Fruit fly (Drosophila melanogaster) whole organism, prepupa: ENCODE measurements around the gene RhoGAP100F.

Experiments used
- CG3919 ChIP-seq: fragments of 200-800 bp; sonication (Bioruptor generic); optimal IDR thresholded peaks from 3 replicates; lab custom pipeline; 2016; ENCODE audit warnings: missing biosample characterization, missing genetic modification characterization
- Gug ChIP-seq: fragments of 200-800 bp; sonication (Bioruptor generic); IDR thresholded peaks from 2 replicates; pipeline ENCODE4 v1.3.6; 2022; ENCODE audit warnings: missing biosample characterization, missing genetic modification characterization
- Hr4 ChIP-seq: fragments of 200-800 bp; sonication (Bioruptor generic); optimal IDR thresholded peaks from 3 replicates; lab custom pipeline; 2016; ENCODE audit warnings: missing biosample characterization, missing genetic modification characterization
- Lpt ChIP-seq: fragments of 200-800 bp; sonication (Bioruptor generic); optimal IDR thresholded peaks from 3 replicates; lab custom pipeline; 2016; ENCODE audit warnings: missing biosample characterization, missing genetic modification characterization
- Sox102F ChIP-seq: fragments of 200-800 bp; sonication (Bioruptor generic); optimal IDR thresholded peaks from 2 replicates; lab custom pipeline; 2016; ENCODE audit warnings: missing biosample characterization, mild to moderate bottlenecking, missing genetic modification characterization
- eg ChIP-seq: fragments of 200-800 bp; sonication (Bioruptor generic); IDR thresholded peaks from 3 replicates; pipeline ENCODE4 v1.3.6; 2022; ENCODE audit warnings: missing biosample characterization, missing genetic modification characterization
- fd85E ChIP-seq: fragments of 200-800 bp; sonication (Bioruptor generic); optimal IDR thresholded peaks from 3 replicates; lab custom pipeline; 2016; ENCODE audit warnings: missing biosample characterization, missing genetic modification characterization

DNA sequence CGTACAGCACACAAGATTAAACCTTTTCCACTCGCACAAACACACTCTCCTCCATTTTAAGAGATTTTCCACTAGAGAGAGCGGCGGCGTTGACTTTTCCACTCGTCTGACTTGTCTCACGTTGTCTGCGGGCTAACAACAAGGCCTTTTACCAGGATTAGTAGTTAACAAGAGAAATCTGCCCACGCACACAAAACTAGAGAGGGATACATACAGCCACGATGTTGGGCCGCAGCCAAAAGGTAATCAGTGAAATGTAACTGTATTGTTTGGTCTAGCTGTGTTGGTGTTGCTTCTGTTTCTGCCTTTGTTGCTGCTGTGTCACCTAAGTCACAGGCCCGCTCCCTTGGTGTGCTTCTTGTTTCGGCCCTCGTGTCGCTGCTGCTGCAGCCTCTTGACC lies 60.1 kb downstream of the RhoGAP100F start:
- TF ChIP-seq Hr4 (GFP tag; lab: Kevin White, UChicago) (no peak), Gug (GFP tag; lab: Robert Waterston, UW) (no peak), Sox102F (GFP tag; lab: Kevin White, UChicago) (no peak), eg (GFP tag; lab: Robert Waterston, UW) (no peak), CG3919 (GFP tag; lab: Kevin White, UChicago) (no peak), fd85E (GFP tag; lab: Kevin White, UChicago) (no peak), Lpt (GFP tag; lab: Kevin White, UChicago) (no peak)
